In the genomic region with DNA sequence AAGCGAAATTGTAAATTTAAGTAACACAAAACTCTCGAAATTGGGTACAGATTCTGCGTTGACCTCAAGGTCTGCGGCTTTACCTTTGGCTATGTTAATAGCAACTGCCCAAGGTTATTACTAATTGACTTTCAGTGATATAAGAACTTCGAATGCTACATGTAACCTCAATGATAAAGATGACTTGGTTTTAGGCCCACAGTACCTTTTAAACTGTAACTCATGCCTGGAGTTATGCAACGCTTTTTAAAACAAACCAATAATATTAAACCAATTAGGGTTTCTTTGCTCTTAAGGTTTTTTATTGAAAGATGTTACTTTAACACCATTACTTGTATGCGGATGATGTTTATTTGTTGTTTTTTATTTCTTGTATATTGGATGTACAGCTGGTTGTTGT, we compare ENCODE assay signal across 3 fruit fly cellular contexts.
TF ChIP-seq lines count a peak whose summit lies in the region.

No protein-coding gene starts in this region.

- no peak for TF ChIP-seq CTCF in whole organism, embryonic (GFP tag; optimal IDR thresholded peaks at IDR 0.05; lab: Kevin White, UChicago)

TF ChIP-seq in whole organism, embryonic, 481 proteins besides CTCF, POLR2A, EP300 and RAD21:
- TF ChIP-seq CG11085 (GFP tag; IDR thresholded peaks at IDR 0.05; lab: Robert Waterston, UW) (no peak), exex (tag; optimal IDR thresholded peaks at IDR 0.05; lab: Kevin White, UChicago) (peak; percentile 40), CG4707 (GFP tag; optimal IDR thresholded peaks at IDR 0.05; lab: Kevin White, UChicago) (no peak), Pdp1 (GFP tag; optimal IDR thresholded peaks at IDR 0.05; lab: Kevin White, UChicago) (peak in 1 of 2 experiments; percentile 67), bigmax (GFP tag; optimal IDR thresholded peaks at IDR 0.05; lab: Kevin White, UChicago) (peak; percentile 22), CG12769 (tag; optimal IDR thresholded peaks at IDR 0.05; lab: Kevin White, UChicago) (no peak), Bgb (GFP tag; IDR thresholded peaks at IDR 0.05; lab: Robert Waterston, UW; ENCODE audit: partially characterized antibody) (peak; percentile 34; the same call in 1 of the 2 replicates), Chrac-16 (GFP tag; optimal IDR thresholded peaks at IDR 0.05; lab: Kevin White, UChicago) (no peak), hbn (GFP tag; IDR thresholded peaks at IDR 0.05; lab: Robert Waterston, UW; ENCODE audit: partially characterized antibody) (no peak), Poxn (GFP tag; IDR thresholded peaks at IDR 0.05; lab: Robert Waterston, UW) (no peak), Med (GFP tag; lab: Kevin White, UChicago) (peak; percentile 31), CG7271 (tag; optimal IDR thresholded peaks at IDR 0.05; lab: Kevin White, UChicago) (no peak), CG11560 (tag; IDR thresholded peaks at IDR 0.05; lab: Robert Waterston, UW) (no peak), CG9932 (GFP tag; IDR thresholded peaks at IDR 0.05; lab: Robert Waterston, UW) (0 out of 2 replicates have a peak, but pooled peaks have one; percentile 15), amos (GFP tag; IDR thresholded peaks at IDR 0.05; lab: Robert Waterston, UW; ENCODE audit: partially characterized antibody) (no peak), CG6854 (GFP tag; optimal IDR thresholded peaks at IDR 0.05; lab: Kevin White, UChicago) (no peak), CG2120 (GFP tag; optimal IDR thresholded peaks at IDR 0.05; lab: Kevin White, UChicago) (no peak), pros (GFP tag; optimal IDR thresholded peaks at IDR 0.05; lab: Kevin White, UChicago) (no peak), CG18599 (GFP tag; optimal IDR thresholded peaks at IDR 0.05; lab: Kevin White, UChicago) (no peak), dm (GFP tag; optimal IDR thresholded peaks at IDR 0.05; lab: Kevin White, UChicago) (no peak), tio (GFP tag; optimal IDR thresholded peaks at IDR 0.05; lab: Kevin White, UChicago) (no peak), sens (GFP tag; lab: Kevin White, UChicago) (peak; percentile 39), CG6654 (GFP tag; optimal IDR thresholded peaks at IDR 0.05; lab: Kevin White, UChicago) (peak; percentile 97), CG15514 (GFP tag; optimal IDR thresholded peaks at IDR 0.05; lab: Kevin White, UChicago) (no peak), Side (GFP tag; optimal IDR thresholded peaks at IDR 0.05; lab: Kevin White, UChicago) (no peak), CG2199 (GFP tag; IDR thresholded peaks at IDR 0.05; lab: Robert Waterston, UW) (peak; percentile 72; the same call in 1 of the 3 replicates), CG12236 (GFP tag; optimal IDR thresholded peaks at IDR 0.05; lab: Kevin White, UChicago) (no peak), z (GFP tag; IDR thresholded peaks at IDR 0.05; lab: Robert Waterston, UW) (no peak)

TF ChIP-seq in whole organism, prepupa, 60 proteins besides CTCF, POLR2A, EP300 and RAD21:
- TF ChIP-seq Ets96B (tag; optimal IDR thresholded peaks at IDR 0.05; lab: Kevin White, UChicago) (no peak), Eip75B (GFP tag; optimal IDR thresholded peaks at IDR 0.05; lab: Kevin White, UChicago) (no peak), CG7368 (GFP tag; optimal IDR thresholded peaks at IDR 0.05; lab: Kevin White, UChicago) (no peak), svp (GFP tag; lab: Kevin White, UChicago) (peak; percentile 62), Ets21C (GFP tag; optimal IDR thresholded peaks at IDR 0.05; lab: Kevin White, UChicago) (no peak), Met (GFP tag; optimal IDR thresholded peaks at IDR 0.05; lab: Kevin White, UChicago) (no peak)

TF ChIP-seq in whole organism, wandering third instar larva, 38 proteins besides CTCF, POLR2A, EP300 and RAD21:
- TF ChIP-seq Myc (optimal IDR thresholded peaks at IDR 0.05; lab: Kevin White, UChicago) (peak; percentile 84), rgr (GFP tag; optimal IDR thresholded peaks at IDR 0.05; lab: Kevin White, UChicago) (no peak)
